Worm (Caenorhabditis elegans) whole organism, early embryonic: Measurements from ENCODE around the gene hrpf-2.

Experiments
- B0310.2 ChIP-seq: sonication (generic microtip); optimal IDR thresholded peaks from 2 replicates; lab custom pipeline; 2016; ENCODE audit warnings: mild to moderate bottlenecking, missing genetic modification characterization, missing compliant biosample characterization
- F13C5.2 ChIP-seq: sonication (generic microtip); optimal IDR thresholded peaks from 2 replicates; lab custom pipeline; 2017; ENCODE audit warnings: mild to moderate bottlenecking, missing genetic modification characterization, inconsistent platforms, missing compliant biosample characterization
- aly-1 ChIP-seq: sonication (generic microtip); optimal IDR thresholded peaks from 2 replicates; lab custom pipeline; 2016; ENCODE audit warnings: missing genetic modification characterization, missing compliant biosample characterization
- ama-1 ChIP-seq: fragments of 150-350 bp; optimal IDR thresholded peaks from 2 replicates; lab custom pipeline; 2014
- ceh-13 ChIP-seq: fragments of 200-800 bp; sonication (Bioruptor generic); optimal IDR thresholded peaks from 2 replicates; lab custom pipeline; 2018; ENCODE audit warnings: mild to moderate bottlenecking, missing genetic modification characterization, missing compliant biosample characterization
- ceh-36 ChIP-seq: sonication (generic microtip); optimal IDR thresholded peaks from 2 replicates; lab custom pipeline; 2016; ENCODE audit warnings: missing genetic modification characterization, inconsistent platforms, missing compliant biosample characterization
- ets-7 ChIP-seq: sonication (generic microtip); optimal IDR thresholded peaks from 2 replicates; lab custom pipeline; 2016; ENCODE audit warnings: missing genotype, missing genetic modification characterization, missing compliant biosample characterization
- flt-1 ChIP-seq: fragments of 200-800 bp; sonication (Bioruptor generic); IDR thresholded peaks from 2 replicates; pipeline ENCODE4 v1.3.6; 2022; ENCODE audit warnings: missing genetic modification characterization, missing compliant biosample characterization
- hmbx-1 ChIP-seq: sonication (generic microtip); optimal IDR thresholded peaks from 2 replicates; lab custom pipeline; 2016; ENCODE audit warnings: mild to moderate bottlenecking, missing genetic modification characterization, missing compliant biosample characterization
- hmg-4 ChIP-seq: fragments of 200-800 bp; sonication (Bioruptor generic); optimal IDR thresholded peaks from 2 replicates; lab custom pipeline; 2018; ENCODE audit warnings: mild to moderate bottlenecking, missing genetic modification characterization, missing compliant biosample characterization
- hnd-1 ChIP-seq: sonication (generic microtip); optimal IDR thresholded peaks from 2 replicates; lab custom pipeline; 2016; ENCODE audit warnings: missing genetic modification characterization, missing compliant biosample characterization
- pes-1 ChIP-seq: fragments of 200-800 bp; sonication (Bioruptor generic); IDR thresholded peaks from 2 replicates; pipeline ENCODE4 v1.3.6; 2022; ENCODE audit warnings: missing genetic modification reagents, missing genetic modification characterization, missing compliant biosample characterization
- scrt-1 ChIP-seq: fragments of 200-800 bp; sonication (Bioruptor generic); IDR thresholded peaks from 2 replicates; pipeline ENCODE4 v1.3.6; 2022; ENCODE audit warnings: missing genetic modification characterization, missing compliant biosample characterization
- sea-1 ChIP-seq: fragments of 200-800 bp; sonication (Bioruptor generic); conservative IDR thresholded peaks from 2 replicates; pipeline ENCODE4 v1.3.6; 2022; ENCODE audit warnings: missing genetic modification characterization, missing compliant biosample characterization
- tbx-11 ChIP-seq: fragments of 200-800 bp; sonication (Bioruptor generic); IDR thresholded peaks from 2 replicates; pipeline ENCODE4 v1.3.6; 2022; ENCODE audit warnings: missing genetic modification characterization, missing compliant biosample characterization
- tbx-37 ChIP-seq: fragments of 200-800 bp; sonication (Bioruptor generic); conservative IDR thresholded peaks from 2 replicates; pipeline ENCODE4 v1.3.6; 2022; ENCODE audit warnings: missing genetic modification reagents, missing genetic modification characterization, missing compliant biosample characterization
- tra-4 ChIP-seq: sonication (generic microtip); optimal IDR thresholded peaks from 2 replicates; lab custom pipeline; 2017; ENCODE audit warnings: missing genetic modification characterization, missing compliant biosample characterization

Gene hrpf-2

DNA sequence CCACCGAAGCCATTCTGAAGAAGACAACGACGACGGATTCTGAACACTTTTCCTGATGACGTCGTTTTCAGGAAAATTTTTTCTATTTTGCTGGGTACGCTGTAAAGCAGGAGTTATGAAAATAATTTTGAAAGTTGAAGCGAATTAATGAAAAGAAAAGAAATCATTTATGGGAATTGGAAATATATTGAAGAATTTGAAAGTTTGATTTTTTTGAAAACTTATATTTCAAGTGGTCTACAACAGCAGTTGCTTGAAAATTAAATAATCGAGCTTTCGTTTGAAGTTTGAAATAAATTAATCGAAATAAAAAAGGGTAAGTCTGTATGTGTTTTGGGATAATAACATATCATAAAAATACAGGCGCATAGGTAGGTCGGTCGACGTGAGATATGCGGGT lies 7.6 kb upstream of the hrpf-2 start, which contains the start of gene shl-1:
Gene shl-1, minus strand, starts transcription at position 101 of the 400 bp plus-strand sequence.
- TF ChIP-seq F13C5.2 (tag; lab: Kevin White, UChicago) (no peak), aly-1 (tag; lab: Kevin White, UChicago) (no peak), tra-4 (tag; lab: Kevin White, UChicago) (no peak), hmbx-1 (tag; lab: Kevin White, UChicago) (no peak), B0310.2 (tag; lab: Kevin White, UChicago) (no peak), ets-7 (tag; lab: Kevin White, UChicago) (no peak), flt-1 (no peak), pes-1 (GFP tag; lab: Robert Waterston, UW) (no peak), ceh-13 (GFP tag; lab: Kevin White, UChicago) (no peak), tbx-11 (GFP tag; lab: Robert Waterston, UW) (no peak), scrt-1 (GFP tag; lab: Robert Waterston, UW) (no peak), tbx-37 (GFP tag; lab: Robert Waterston, UW) (no peak), sea-1 (GFP tag; lab: Robert Waterston, UW) (no peak), ama-1 (lab: Kevin White, UChicago) (no peak)

DNA sequence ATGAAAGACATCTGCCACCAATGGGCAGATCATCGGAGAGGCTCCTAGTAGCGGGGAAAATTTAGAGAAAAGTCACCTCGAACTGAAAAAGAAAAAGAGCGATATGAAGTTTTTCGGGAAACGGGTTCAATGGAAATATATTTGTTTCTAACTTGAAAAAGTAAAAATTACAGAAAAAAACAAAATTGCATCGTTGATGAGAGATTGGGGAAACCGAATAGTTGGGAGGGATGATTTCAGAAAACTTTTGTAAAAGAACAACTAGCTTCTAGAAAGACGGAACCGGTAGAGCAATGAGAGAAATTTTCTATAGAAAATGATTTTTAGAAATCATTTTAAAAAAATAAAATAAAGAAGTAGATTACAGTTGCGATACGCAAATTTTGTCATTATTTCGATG lies 2.1 kb upstream of the hrpf-2 start:
- no peak for TF ChIP-seq scrt-1 (GFP tag; lab: Robert Waterston, UW)
- TF ChIP-seq ceh-13 (GFP tag; lab: Kevin White, UChicago), result no peak
- TF ChIP-seq B0310.2 (tag; lab: Kevin White, UChicago), result no peak
- TF ChIP-seq hmg-4 (GFP tag; lab: Kevin White, UChicago), result no peak
- TF ChIP-seq F13C5.2 (tag; lab: Kevin White, UChicago), result no peak
- TF ChIP-seq pes-1 (GFP tag; lab: Robert Waterston, UW), result no peak
- no peak for TF ChIP-seq tbx-11 (GFP tag; lab: Robert Waterston, UW)
- TF ChIP-seq aly-1 (tag; lab: Kevin White, UChicago), result no peak
- no peak for TF ChIP-seq ets-7 (tag; lab: Kevin White, UChicago)
- no peak for TF ChIP-seq ama-1 (lab: Kevin White, UChicago)

DNA sequence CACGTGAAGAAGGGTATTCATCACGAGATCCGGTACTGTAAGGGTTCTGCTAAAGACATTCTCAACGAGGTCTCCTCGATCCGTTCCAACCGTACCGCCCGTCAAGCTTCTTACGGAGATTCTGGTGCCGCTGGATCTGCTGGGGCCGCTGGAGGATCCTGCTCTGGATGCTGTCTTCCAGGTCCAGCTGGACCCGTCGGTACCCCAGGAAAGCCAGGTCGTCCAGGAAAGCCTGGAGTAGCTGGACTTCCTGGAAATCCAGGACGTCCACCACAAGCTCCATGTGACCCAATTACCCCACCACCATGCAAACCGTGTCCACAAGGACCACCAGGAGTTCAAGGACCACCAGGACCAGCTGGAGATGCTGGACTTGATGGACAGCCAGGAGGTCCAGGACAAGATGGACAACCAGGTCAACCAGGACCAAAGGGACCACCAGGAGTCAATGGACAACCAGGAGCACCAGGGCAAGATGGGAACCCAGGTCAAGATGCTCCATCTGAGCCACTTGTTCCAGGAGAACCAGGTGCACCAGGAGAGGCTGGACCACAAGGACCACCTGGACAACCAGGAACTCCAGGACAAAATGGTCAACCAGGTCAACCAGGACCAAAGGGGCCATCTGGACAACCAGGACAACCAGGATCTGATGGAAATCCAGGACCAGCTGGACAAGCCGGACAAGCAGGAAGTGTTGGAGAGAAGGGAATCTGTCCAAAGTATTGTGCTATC lies 1.2 kb upstream of the hrpf-2 start:
- TF ChIP-seq hmbx-1 (tag; lab: Kevin White, UChicago) (no peak), hnd-1 (no peak), tbx-37 (GFP tag; lab: Robert Waterston, UW) (no peak), ceh-13 (GFP tag; lab: Kevin White, UChicago) (no peak), tra-4 (tag; lab: Kevin White, UChicago) (no peak), flt-1 (no peak), ceh-36 (tag; lab: Kevin White, UChicago) (no peak), ama-1 (lab: Kevin White, UChicago) (no peak), pes-1 (GFP tag; lab: Robert Waterston, UW) (no peak), sea-1 (GFP tag; lab: Robert Waterston, UW) (no peak), tbx-11 (GFP tag; lab: Robert Waterston, UW) (no peak), scrt-1 (GFP tag; lab: Robert Waterston, UW) (no peak), aly-1 (tag; lab: Kevin White, UChicago) (no peak), B0310.2 (tag; lab: Kevin White, UChicago) (no peak), F13C5.2 (tag; lab: Kevin White, UChicago) (no peak), ets-7 (tag; lab: Kevin White, UChicago) (no peak), hmg-4 (GFP tag; lab: Kevin White, UChicago) (no peak)

DNA sequence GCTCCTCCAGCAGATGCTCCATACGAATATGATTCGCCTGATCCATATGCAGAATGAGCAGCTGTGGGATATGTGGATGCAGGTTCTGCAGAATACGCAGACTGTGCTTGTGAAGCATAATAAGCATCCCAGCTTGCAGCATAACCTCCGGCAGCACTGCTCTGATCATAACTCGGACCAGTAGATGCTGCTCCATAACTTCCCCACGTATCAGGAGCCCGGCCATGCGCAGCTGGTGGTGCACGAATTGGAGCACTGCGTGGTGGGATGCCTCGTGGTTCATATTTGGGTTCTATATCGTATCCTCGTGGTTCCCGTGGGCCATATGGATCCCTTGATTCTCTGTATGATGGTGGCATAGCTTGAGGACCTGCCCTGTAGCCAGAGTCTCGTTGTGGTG lies 2.6 kb downstream of the hrpf-2 start:
- TF ChIP-seq ama-1 (lab: Kevin White, UChicago), result no peak
- TF ChIP-seq tbx-11 (GFP tag; lab: Robert Waterston, UW), result no peak
- no peak for TF ChIP-seq F13C5.2 (tag; lab: Kevin White, UChicago)
- no peak for TF ChIP-seq scrt-1 (GFP tag; lab: Robert Waterston, UW)
- TF ChIP-seq ets-7 (tag; lab: Kevin White, UChicago), result no peak
- no peak for TF ChIP-seq sea-1 (GFP tag; lab: Robert Waterston, UW)
- TF ChIP-seq flt-1, result no peak
- TF ChIP-seq tbx-37 (GFP tag; lab: Robert Waterston, UW), result no peak
- no peak for TF ChIP-seq aly-1 (tag; lab: Kevin White, UChicago)
- no peak for TF ChIP-seq B0310.2 (tag; lab: Kevin White, UChicago)
- no peak for TF ChIP-seq pes-1 (GFP tag; lab: Robert Waterston, UW)
- TF ChIP-seq hnd-1, result no peak
- no peak for TF ChIP-seq tra-4 (tag; lab: Kevin White, UChicago)

DNA sequence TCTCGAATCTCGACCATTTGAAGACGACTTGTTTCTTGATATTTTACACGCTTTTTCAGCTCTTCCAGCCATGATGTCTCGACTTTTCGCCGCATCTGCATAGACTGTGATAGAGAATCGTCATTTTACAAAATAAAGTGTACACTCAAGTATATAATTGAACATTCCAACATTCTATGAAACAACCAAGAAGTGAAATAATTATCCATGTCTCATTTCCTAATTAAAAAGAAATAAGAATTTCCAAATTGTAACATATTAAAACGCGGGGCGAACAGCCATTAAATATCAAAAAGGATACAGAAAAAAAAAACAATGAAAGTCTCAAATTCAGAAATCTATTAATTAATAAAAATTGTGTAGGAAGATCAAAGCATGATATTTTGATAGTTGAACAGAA lies 3.3 kb downstream of the hrpf-2 start, which contains the start of gene smg-3:
Gene smg-3, minus strand, starts transcription at position 101 of the 400 bp plus-strand sequence.
- TF ChIP-seq sea-1 (GFP tag; lab: Robert Waterston, UW), result no peak
- no peak for TF ChIP-seq hmg-4 (GFP tag; lab: Kevin White, UChicago)
- no peak for TF ChIP-seq ets-7 (tag; lab: Kevin White, UChicago)
- no peak for TF ChIP-seq B0310.2 (tag; lab: Kevin White, UChicago)
- no peak for TF ChIP-seq hmbx-1 (tag; lab: Kevin White, UChicago)
- TF ChIP-seq aly-1 (tag; lab: Kevin White, UChicago), result no peak
- TF ChIP-seq F13C5.2 (tag; lab: Kevin White, UChicago), result no peak
- TF ChIP-seq scrt-1 (GFP tag; lab: Robert Waterston, UW), result no peak
- TF ChIP-seq hnd-1, result no peak
- no peak for TF ChIP-seq pes-1 (GFP tag; lab: Robert Waterston, UW)
- no peak for TF ChIP-seq flt-1
- no peak for TF ChIP-seq tbx-37 (GFP tag; lab: Robert Waterston, UW)
- no peak for TF ChIP-seq ama-1 (lab: Kevin White, UChicago)

DNA sequence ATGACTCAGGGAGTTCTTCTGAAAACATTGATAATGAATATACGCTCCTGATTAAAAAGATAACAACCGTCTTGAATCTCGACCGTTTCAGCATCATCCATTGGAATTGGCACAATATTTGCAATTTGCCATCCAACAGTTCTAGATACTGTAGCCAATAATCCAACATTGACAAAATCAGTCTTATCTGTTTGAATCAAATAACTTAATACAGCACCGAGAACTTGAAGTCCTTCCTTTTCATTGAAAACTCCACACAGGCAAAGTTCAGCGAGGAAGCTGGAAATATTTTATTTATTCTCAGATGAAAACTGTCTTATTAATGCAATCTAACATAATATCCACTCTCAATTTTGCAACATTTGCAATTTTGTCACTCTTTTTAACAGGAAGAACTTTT lies 4.1 kb downstream of the hrpf-2 start:
- no peak for TF ChIP-seq ets-7 (tag; lab: Kevin White, UChicago)
- TF ChIP-seq pes-1 (GFP tag; lab: Robert Waterston, UW), result no peak
- TF ChIP-seq ama-1 (lab: Kevin White, UChicago), result no peak
- no peak for TF ChIP-seq F13C5.2 (tag; lab: Kevin White, UChicago)
- TF ChIP-seq ceh-36 (tag; lab: Kevin White, UChicago), result no peak
- no peak for TF ChIP-seq aly-1 (tag; lab: Kevin White, UChicago)
- no peak for TF ChIP-seq scrt-1 (GFP tag; lab: Robert Waterston, UW)
- TF ChIP-seq hnd-1, result no peak
- TF ChIP-seq ceh-13 (GFP tag; lab: Kevin White, UChicago), result no peak
- TF ChIP-seq tra-4 (tag; lab: Kevin White, UChicago), result no peak
- TF ChIP-seq hmg-4 (GFP tag; lab: Kevin White, UChicago), result no peak
- TF ChIP-seq hmbx-1 (tag; lab: Kevin White, UChicago), result no peak
- no peak for TF ChIP-seq tbx-11 (GFP tag; lab: Robert Waterston, UW)
- no peak for TF ChIP-seq sea-1 (GFP tag; lab: Robert Waterston, UW)
- no peak for TF ChIP-seq tbx-37 (GFP tag; lab: Robert Waterston, UW)
- no peak for TF ChIP-seq flt-1
- TF ChIP-seq B0310.2 (tag; lab: Kevin White, UChicago), result no peak
